Worm (Caenorhabditis elegans): ENCODE results near the gene ZC513.14.

DNA sequence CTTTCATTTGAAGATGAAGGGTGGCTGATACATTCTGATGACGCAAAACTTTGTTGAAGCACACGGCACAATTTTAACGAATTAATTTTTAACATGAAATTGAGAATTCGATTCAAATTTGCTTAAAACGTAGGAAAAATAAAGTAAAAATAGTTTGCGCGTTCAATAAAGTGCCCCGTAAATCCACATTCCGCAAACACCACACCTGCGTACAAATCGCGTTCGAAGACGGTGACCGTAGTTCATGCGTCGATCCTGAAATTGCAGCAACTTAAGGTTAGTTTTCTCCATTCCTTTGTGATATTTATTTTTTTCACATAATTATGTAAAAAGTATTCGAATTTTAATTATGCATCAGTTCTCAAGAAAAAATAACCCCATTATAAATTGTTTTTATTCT is 11.1 kb downstream of the ZC513.14 start, which contains the start of gene F43H9.3:
- TF ChIP-seq zag-1 (tag; optimal IDR thresholded peaks at IDR 0.05), result no peak
- no peak for TF ChIP-seq alr-1 (tag; optimal IDR thresholded peaks at IDR 0.05)
